Fruit fly (Drosophila melanogaster) whole organism, embryonic: Measurements from ENCODE around the gene klar.
A peak's percentile ranks its signal among the peaks of the same experiment; 100 is the strongest.

ENCODE experiments used
- Adf1 ChIP-seq: fragments of 200-800 bp; sonication (Bioruptor generic); IDR thresholded peaks from 2 replicates; pipeline ENCODE4 v1.3.6; 2022; ENCODE audit warnings: missing biosample characterization, missing genetic modification characterization
- Bdp1 ChIP-seq: fragments of 200-800 bp; sonication (Bioruptor generic); optimal IDR thresholded peaks from 3 replicates; lab custom pipeline; 2016; ENCODE audit warnings: missing biosample characterization, missing genetic modification characterization
- Blimp-1 ChIP-seq: fragments of 200-800 bp; sonication (Bioruptor generic); optimal IDR thresholded peaks from 3 replicates; lab custom pipeline; 2018; ENCODE audit warnings: missing biosample characterization, missing genetic modification characterization, mild to moderate bottlenecking, moderate library complexity, missing genetic modification reagents
- CG10462 ChIP-seq: fragments of 200-800 bp; sonication (Bioruptor generic); optimal IDR thresholded peaks from 2 replicates; lab custom pipeline; 2016; ENCODE audit warnings: missing biosample characterization, missing genetic modification characterization
- CG10654 ChIP-seq: fragments of 200-800 bp; sonication (Bioruptor generic); optimal IDR thresholded peaks from 2 replicates; lab custom pipeline; 2016; ENCODE audit warnings: missing biosample characterization, missing genetic modification characterization
- CG11504 ChIP-seq: fragments of 200-800 bp; sonication (Bioruptor generic); optimal IDR thresholded peaks from 3 replicates; lab custom pipeline; 2019; ENCODE audit warnings: missing biosample characterization, mild to moderate bottlenecking, missing genetic modification characterization, moderate library complexity
- CG12071 ChIP-seq: fragments of 200-800 bp; sonication (Bioruptor generic); optimal IDR thresholded peaks from 3 replicates; lab custom pipeline; 2018; ENCODE audit warnings: missing biosample characterization, mild to moderate bottlenecking, missing genetic modification characterization
- CG12219 ChIP-seq: fragments of 200-800 bp; sonication (Bioruptor generic); optimal IDR thresholded peaks from 3 replicates; lab custom pipeline; 2018; ENCODE audit warnings: missing biosample characterization, mild to moderate bottlenecking, missing genetic modification characterization
- CG12299 ChIP-seq: fragments of 200-800 bp; sonication (Bioruptor generic); optimal IDR thresholded peaks from 2 replicates; lab custom pipeline; 2018; ENCODE audit warnings: missing biosample characterization, mild to moderate bottlenecking, missing genetic modification characterization
- CG14710 ChIP-seq: fragments of 200-800 bp; sonication (Bioruptor generic); optimal IDR thresholded peaks from 3 replicates; lab custom pipeline; 2019; ENCODE audit warnings: missing biosample characterization, mild to moderate bottlenecking, missing genetic modification characterization, moderate library complexity
- CG14965 ChIP-seq: fragments of 200-800 bp; sonication (Bioruptor generic); optimal IDR thresholded peaks from 2 replicates; lab custom pipeline; 2016; ENCODE audit warnings: missing biosample characterization, missing genetic modification characterization, borderline replicate concordance
- CG16779 ChIP-seq: fragments of 200-800 bp; sonication (Bioruptor generic); IDR thresholded peaks from 2 replicates; pipeline ENCODE4 v1.3.6; 2022; ENCODE audit warnings: missing biosample characterization, missing genetic modification characterization
- CG17385 ChIP-seq: fragments of 200-800 bp; sonication (Bioruptor generic); optimal IDR thresholded peaks from 3 replicates; lab custom pipeline; 2018; ENCODE audit warnings: missing biosample characterization, mild to moderate bottlenecking, missing genetic modification characterization
- CG17829 ChIP-seq: fragments of 200-800 bp; optimal IDR thresholded peaks from 2 replicates; lab custom pipeline; 2019; ENCODE audit warnings: missing biosample characterization, mild to moderate bottlenecking, missing genetic modification characterization, moderate library complexity
- CG18764 ChIP-seq: fragments of 200-800 bp; sonication (Bioruptor generic); optimal IDR thresholded peaks from 3 replicates; lab custom pipeline; 2016; ENCODE audit warnings: missing biosample characterization, missing genetic modification characterization
- CG2120 ChIP-seq: fragments of 200-800 bp; sonication (Bioruptor generic); optimal IDR thresholded peaks from 3 replicates; lab custom pipeline; 2016; ENCODE audit warnings: missing biosample characterization, missing genetic modification characterization
- CG2712 ChIP-seq: fragments of 200-800 bp; optimal IDR thresholded peaks from 3 replicates; lab custom pipeline; 2019; ENCODE audit warnings: missing biosample characterization, mild to moderate bottlenecking, missing genetic modification characterization, moderate library complexity
- CG32532 ChIP-seq: fragments of 200-800 bp; sonication (Bioruptor generic); IDR thresholded peaks from 2 replicates; pipeline ENCODE4 v1.3.6; 2022; ENCODE audit warnings: missing biosample characterization, missing genetic modification characterization
- CG33557 ChIP-seq: fragments of 200-800 bp; sonication (Bioruptor generic); optimal IDR thresholded peaks from 2 replicates; lab custom pipeline; 2019; ENCODE audit warnings: missing biosample characterization, mild to moderate bottlenecking, missing genetic modification characterization, moderate library complexity
- CG4854 ChIP-seq: fragments of 200-800 bp; sonication (Bioruptor generic); optimal IDR thresholded peaks from 2 replicates; lab custom pipeline; 2016; ENCODE audit warnings: missing biosample characterization, missing genetic modification characterization, inconsistent platforms
- CG6765 ChIP-seq: fragments of 200-800 bp; sonication (Bioruptor generic); optimal IDR thresholded peaks from 3 replicates; lab custom pipeline; 2017; ENCODE audit warnings: missing biosample characterization, mild to moderate bottlenecking, missing genetic modification characterization
- CTCF ChIP-seq: fragments of 200-800 bp; sonication (Bioruptor generic); optimal IDR thresholded peaks from 2 replicates; lab custom pipeline; 2017; ENCODE audit warnings: missing biosample characterization, mild to moderate bottlenecking, missing genetic modification characterization, moderate library complexity
- Camta ChIP-seq: fragments of 200-800 bp; sonication (Bioruptor generic); optimal IDR thresholded peaks from 2 replicates; lab custom pipeline; 2016; ENCODE audit warnings: missing biosample characterization, missing genetic modification characterization
- D19B ChIP-seq: fragments of 200-800 bp; sonication (Bioruptor generic); optimal IDR thresholded peaks from 2 replicates; lab custom pipeline; 2017; ENCODE audit warnings: missing biosample characterization, mild to moderate bottlenecking, missing genetic modification characterization
- Eip74EF ChIP-seq, 2 experiments: fragments of 200-800 bp in 1 of 2; fragments of >200 bp in 1 of 2; sonication (Bioruptor generic) in 1 of 2; optimal IDR thresholded peaks; 2 replicates each; lab custom pipeline; 2017 to 2019; ENCODE audit warnings: missing biosample characterization in 2 of 2, missing genetic modification characterization in 2 of 2, mild to moderate bottlenecking in 1 of 2, moderate library complexity in 1 of 2
- Ets65A ChIP-seq: fragments of 200-800 bp; sonication (Bioruptor generic); peaks from one replicate; lab custom pipeline; 2016; ENCODE audit warnings: missing biosample characterization, missing genetic modification characterization
- Hey ChIP-seq: fragments of 200-800 bp; sonication (Bioruptor generic); optimal IDR thresholded peaks from 3 replicates; lab custom pipeline; 2018; ENCODE audit warnings: missing biosample characterization, mild to moderate bottlenecking, missing genetic modification characterization
- Hr51 ChIP-seq, 2 experiments: fragments of 200-800 bp; sonication (Bioruptor generic); optimal IDR thresholded peaks; 2 replicates in 1 of 2; 3 replicates in 1 of 2; lab custom pipeline; 2016 to 2018; ENCODE audit warnings: missing biosample characterization in 2 of 2, missing genetic modification characterization in 2 of 2, mild to moderate bottlenecking in 1 of 2, moderate library complexity in 1 of 2
- Jarid2 ChIP-seq: fragments of 200-800 bp; sonication (Bioruptor generic); optimal IDR thresholded peaks from 3 replicates; lab custom pipeline; 2017; ENCODE audit warnings: mild to moderate bottlenecking, missing biosample characterization, missing genetic modification reagents, missing genetic modification characterization
- Rfx ChIP-seq: fragments of 200-800 bp; sonication (Bioruptor generic); IDR thresholded peaks from 2 replicates; pipeline ENCODE4 v1.3.6; 2022; ENCODE audit warnings: missing biosample characterization, missing genetic modification characterization
- Rx ChIP-seq: fragments of 200-800 bp; sonication (Bioruptor generic); IDR thresholded peaks from 2 replicates; pipeline ENCODE4 v1.3.6; 2022; ENCODE audit warnings: missing biosample characterization, missing genetic modification characterization
- Sin3A ChIP-seq: fragments of >200 bp; optimal IDR thresholded peaks from 2 replicates; lab custom pipeline; 2018
- Sox102F ChIP-seq: fragments of 200-800 bp; sonication (Bioruptor generic); optimal IDR thresholded peaks from 2 replicates; lab custom pipeline; 2018; ENCODE audit warnings: missing biosample characterization, mild to moderate bottlenecking, missing genetic modification characterization, moderate library complexity
- TFAM ChIP-seq: fragments of 200-800 bp; sonication (Bioruptor generic); optimal IDR thresholded peaks from 2 replicates; lab custom pipeline; 2017; ENCODE audit warnings: missing biosample characterization, missing genetic modification characterization, inconsistent platforms
- Xrp1 ChIP-seq: fragments of 200-800 bp; sonication (Bioruptor generic); IDR thresholded peaks from 2 replicates; pipeline ENCODE4 v1.3.6; 2022; ENCODE audit warnings: missing biosample characterization, missing genetic modification characterization
- bowl ChIP-seq: fragments of 200-800 bp; sonication (Bioruptor generic); IDR thresholded peaks from 2 replicates; pipeline ENCODE4 v1.3.6; 2022; ENCODE audit warnings: missing biosample characterization, missing genetic modification characterization
- crol ChIP-seq: fragments of 200-800 bp; sonication (Bioruptor generic); IDR thresholded peaks from 2 replicates; pipeline ENCODE4 v1.3.6; 2022; ENCODE audit warnings: missing biosample characterization, missing genetic modification characterization
- eve ChIP-seq, 2 experiments: fragments of >200 bp; optimal IDR thresholded peaks; 2 replicates each; lab custom pipeline; 2017; ENCODE audit warnings: missing biosample characterization in 2 of 2, missing genetic modification characterization in 2 of 2
- fd64A ChIP-seq: fragments of 200-800 bp; sonication (Bioruptor generic); optimal IDR thresholded peaks from 3 replicates; lab custom pipeline; 2018; ENCODE audit warnings: missing biosample characterization, mild to moderate bottlenecking, missing genetic modification characterization
- hkb ChIP-seq, 2 experiments: fragments of 200-800 bp in 1 of 2; fragments of >200 bp in 1 of 2; sonication (Bioruptor generic) in 1 of 2; IDR thresholded peaks in 1 of 2; optimal IDR thresholded peaks in 1 of 2; 2 replicates each; pipeline versions ENCODE4 v1.3.6 to Lab custom; 2017 to 2022; ENCODE audit warnings: missing biosample characterization in 1 of 2, missing genetic modification characterization in 1 of 2
- lilli ChIP-seq: fragments of 200-800 bp; sonication (Bioruptor generic); optimal IDR thresholded peaks from 3 replicates; lab custom pipeline; 2016; ENCODE audit warnings: missing biosample characterization, missing genetic modification characterization
- onecut ChIP-seq: fragments of 200-800 bp; sonication (Bioruptor generic); IDR thresholded peaks from 2 replicates; pipeline ENCODE4 v1.3.6; 2022; ENCODE audit warnings: missing biosample characterization, missing genetic modification characterization
- psq ChIP-seq: fragments of 200-800 bp; sonication (Bioruptor generic); optimal IDR thresholded peaks from 2 replicates; lab custom pipeline; 2017; ENCODE audit warnings: missing biosample characterization, missing genetic modification characterization
- row ChIP-seq: fragments of 200-800 bp; sonication (Bioruptor generic); IDR thresholded peaks from 3 replicates; pipeline ENCODE4 v1.3.6; 2022; ENCODE audit warnings: missing biosample characterization, missing genetic modification characterization
- seq ChIP-seq: fragments of 200-800 bp; sonication (Bioruptor generic); IDR thresholded peaks from 2 replicates; pipeline ENCODE4 v1.3.6; 2022; ENCODE audit warnings: missing biosample characterization, missing genetic modification characterization
- slbo ChIP-seq: fragments of 200-800 bp; sonication (Bioruptor generic); IDR thresholded peaks from 2 replicates; pipeline ENCODE4 v1.3.6; 2022; ENCODE audit warnings: missing biosample characterization, missing genetic modification characterization
- zen2 ChIP-seq: fragments of 200-800 bp; sonication (Bioruptor generic); IDR thresholded peaks from 3 replicates; pipeline ENCODE4 v1.3.6; 2022; ENCODE audit warnings: missing biosample characterization, missing genetic modification characterization; ENCODE audit not compliant: partially characterized antibody

Gene klar

DNA sequence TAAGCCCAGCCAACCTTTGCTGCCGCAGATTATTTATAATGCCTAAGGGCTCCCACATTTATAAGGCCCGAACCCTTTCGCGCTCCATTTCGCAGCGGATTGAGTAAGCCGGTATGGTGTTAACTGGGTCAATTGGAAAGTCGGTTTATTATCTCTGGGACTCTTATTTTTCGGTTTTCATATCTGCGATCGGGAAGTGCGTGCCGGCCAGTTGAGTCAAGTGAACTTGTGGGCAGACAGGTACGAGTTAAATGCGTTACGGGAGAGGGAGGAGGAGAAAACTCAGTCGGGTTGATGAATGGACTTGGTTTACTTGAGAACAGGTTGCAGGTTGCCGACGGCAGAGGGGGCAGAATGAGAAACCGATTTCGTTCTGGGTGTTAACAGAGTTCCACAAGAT is 16.2 kb downstream of the klar start:
- no peak for TF ChIP-seq Hey (tag; lab: Kevin White, UChicago)
- no peak for TF ChIP-seq Bdp1 (GFP tag; lab: Kevin White, UChicago)
- peak; percentile 12 for TF ChIP-seq Blimp-1 (GFP tag; lab: Kevin White, UChicago)
- peak; percentile 41 for TF ChIP-seq Ets65A
- peak; percentile 54; the same call in 1 of the 2 replicates for TF ChIP-seq CG16779 (GFP tag; lab: Robert Waterston, UW)
- 0 out of 2 replicates have a peak, but pooled peaks have one; percentile 12 for TF ChIP-seq slbo (GFP tag; lab: Robert Waterston, UW)
- TF ChIP-seq hkb (optimal IDR thresholded peaks at IDR 0.05; lab: Kevin White, UChicago) = no peak
- TF ChIP-seq hkb (GFP tag; IDR thresholded peaks at IDR 0.05; lab: Robert Waterston, UW) = no peak
- peak; percentile 32; the same call in 1 of the 2 replicates for TF ChIP-seq crol

DNA sequence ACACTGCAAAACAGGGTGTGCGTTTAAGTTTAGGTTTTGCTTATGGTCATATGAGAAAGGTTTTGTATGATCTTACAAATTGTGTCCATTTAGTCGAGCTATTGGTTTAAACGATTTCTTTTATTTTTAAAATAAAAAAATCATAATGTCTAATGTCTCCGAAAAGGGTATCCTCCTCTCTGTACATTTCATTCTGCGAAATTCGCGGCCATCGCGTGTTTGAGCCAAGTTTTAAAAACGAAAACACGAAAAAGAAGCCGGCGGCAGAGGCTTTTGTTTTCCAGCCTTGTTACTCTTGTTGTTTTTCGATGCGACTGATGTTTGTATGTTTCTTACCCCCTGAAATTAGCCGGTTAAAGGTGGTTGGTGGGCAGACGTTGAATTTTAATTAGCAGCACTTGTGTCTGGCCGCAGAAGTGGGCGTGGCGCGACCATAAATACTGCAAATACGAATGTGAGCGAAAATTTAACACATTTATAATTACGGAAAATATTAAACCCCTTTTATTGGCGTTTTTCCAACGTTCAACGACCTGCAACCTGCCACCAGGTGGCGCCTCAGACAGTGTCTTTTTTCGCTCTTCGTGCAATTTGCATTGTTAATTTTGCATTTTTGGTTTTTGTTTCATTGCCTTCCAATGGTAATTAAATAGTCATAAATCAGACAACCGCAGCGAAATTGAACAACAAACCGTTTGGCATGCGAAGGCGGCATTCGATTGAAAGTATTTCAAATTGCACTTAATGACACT is 19.8 kb downstream of the klar start:
- no peak for TF ChIP-seq CG17385 (GFP tag; lab: Kevin White, UChicago)
- TF ChIP-seq CG10462 = no peak
- TF ChIP-seq row (GFP tag; lab: Robert Waterston, UW) = peak; percentile 31; the same call in 1 of the 3 replicates
- TF ChIP-seq CTCF (GFP tag; lab: Kevin White, UChicago) = peak; percentile 84
- TF ChIP-seq lilli (GFP tag; lab: Kevin White, UChicago) = no peak
- no peak for TF ChIP-seq psq (GFP tag; lab: Kevin White, UChicago)
- no peak for TF ChIP-seq Sin3A (lab: Kevin White, UChicago)
- no peak for TF ChIP-seq bowl (GFP tag; lab: Robert Waterston, UW)
- TF ChIP-seq Jarid2 (GFP tag; lab: Kevin White, UChicago) = no peak
- peak in 1 of 2 experiments; percentile 19 for TF ChIP-seq eve (GFP tag; optimal IDR thresholded peaks at IDR 0.05; lab: Kevin White, UChicago)
- TF ChIP-seq Sox102F = peak; percentile 9
- no peak for TF ChIP-seq CG4854 (GFP tag; lab: Kevin White, UChicago)
- TF ChIP-seq CG2120 (GFP tag; lab: Kevin White, UChicago) = peak; percentile 18
- peak; percentile 24 for TF ChIP-seq CG11504
- peak; percentile 26; the same call in 1 of the 2 replicates for TF ChIP-seq CG32532 (GFP tag; lab: Robert Waterston, UW)
- peak; percentile 32 for TF ChIP-seq D19B (GFP tag; lab: Kevin White, UChicago)
- TF ChIP-seq CG33557 (GFP tag; lab: Kevin White, UChicago) = no peak
- peak; percentile 21 for TF ChIP-seq Rfx (GFP tag; lab: Robert Waterston, UW)
- TF ChIP-seq CG14965 (GFP tag; lab: Kevin White, UChicago) = peak; percentile 1

DNA sequence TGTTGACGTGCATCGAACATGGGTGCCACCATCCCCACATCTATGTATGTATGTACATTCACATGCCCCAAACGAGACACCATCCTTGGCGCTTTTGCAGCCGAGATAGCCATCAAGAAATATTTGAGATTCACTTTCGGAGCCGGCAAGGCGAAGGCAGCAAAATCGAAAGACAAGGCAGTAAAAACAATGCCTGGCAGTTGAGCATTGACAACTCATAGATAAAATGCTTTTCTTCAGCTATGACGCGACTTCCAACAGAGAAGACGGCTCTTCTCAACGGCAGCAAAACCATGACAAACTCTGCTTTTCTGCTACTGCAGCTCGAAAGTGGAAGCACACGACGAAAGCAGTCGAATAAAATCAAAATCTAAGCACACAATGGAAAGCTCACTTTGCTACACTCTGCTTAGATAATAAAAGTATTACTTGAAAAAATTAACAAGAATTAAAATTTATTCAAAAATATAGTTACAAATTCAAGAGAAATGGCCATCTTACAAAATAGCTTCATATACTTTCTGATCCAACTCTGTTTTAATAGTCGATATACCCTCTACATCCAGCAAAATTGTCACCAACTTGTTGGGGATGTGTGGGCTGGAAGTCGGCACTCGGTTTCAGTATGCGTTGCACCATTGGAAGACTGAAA is 23.3 kb downstream of the klar start:
- TF ChIP-seq CG10654 (no peak), CG14710 (peak; percentile 34), CG6765 (no peak), zen2 (GFP tag; lab: Robert Waterston, UW) (no peak), CG12219 (GFP tag; lab: Kevin White, UChicago) (no peak), CG2712 (peak; percentile 63), Hr51 (GFP tag; optimal IDR thresholded peaks at IDR 0.05; lab: Kevin White, UChicago) (peak in 1 of 2 experiments; percentile 23), CG12071 (no peak), Adf1 (GFP tag; lab: Robert Waterston, UW) (no peak), CG18764 (no peak), CG17829 (tag; lab: Kevin White, UChicago) (peak; percentile 22), Xrp1 (peak; percentile 67), seq (no peak), Eip74EF (GFP tag; optimal IDR thresholded peaks at IDR 0.05; lab: Kevin White, UChicago) (peak in 1 of 2 experiments; percentile 22), Camta (GFP tag; lab: Kevin White, UChicago) (no peak), Rx (peak; percentile 29; the same call in 1 of the 2 replicates), onecut (no peak), CG12299 (tag; lab: Kevin White, UChicago) (no peak), fd64A (GFP tag; lab: Kevin White, UChicago) (peak; percentile 12), TFAM (GFP tag; lab: Kevin White, UChicago) (no peak)
